Worm (Caenorhabditis elegans): ENCODE results near the gene F36F12.1.
A peak's percentile ranks its signal among the peaks of the same experiment; 100 is the strongest.

F36F12.1 gene

DNA sequence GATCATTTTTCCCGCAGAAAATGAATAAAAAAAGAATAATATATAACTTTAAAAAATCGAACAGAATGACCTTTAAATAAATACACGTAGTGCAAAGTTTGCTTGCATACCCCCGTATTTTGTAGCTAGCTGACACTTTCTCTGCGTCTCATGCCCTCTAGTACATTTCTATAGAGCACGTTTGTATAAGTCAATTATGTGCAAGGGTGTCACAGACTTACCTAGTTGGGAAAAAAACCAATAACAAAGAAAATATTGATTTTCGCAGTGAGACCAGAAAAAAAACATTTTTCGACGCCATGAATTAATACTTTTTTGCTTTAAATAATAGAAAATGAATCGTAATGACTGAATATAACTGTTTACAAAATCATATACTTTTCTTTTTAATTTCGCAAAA lies 6.3 kb upstream of the F36F12.1 start, which contains the start of gene ckb-4 (continued):
- no peak for TF ChIP-seq irx-1 (tag; optimal IDR thresholded peaks at IDR 0.05)
- no peak for TF ChIP-seq egl-13 (tag; optimal IDR thresholded peaks at IDR 0.05)
- no peak for TF ChIP-seq ceh-88 (GFP tag; IDR thresholded peaks at IDR 0.05)
- TF ChIP-seq unc-130 (tag; optimal IDR thresholded peaks at IDR 0.05) = no peak
- no peak for TF ChIP-seq zag-1 (tag; optimal IDR thresholded peaks at IDR 0.05)
- TF ChIP-seq zip-4 (GFP tag; optimal IDR thresholded peaks at IDR 0.05) = no peak
- no peak for TF ChIP-seq C04F5.9 (tag; optimal IDR thresholded peaks at IDR 0.05)
- no peak for TF ChIP-seq ceh-90 (tag; optimal IDR thresholded peaks at IDR 0.05)
- no peak for TF ChIP-seq lir-3 (tag; optimal IDR thresholded peaks at IDR 0.05; ENCODE audit: poor library complexity)
- no peak for TF ChIP-seq tlp-1 (tag; optimal IDR thresholded peaks at IDR 0.05)
- no peak for TF ChIP-seq unc-86 (tag; optimal IDR thresholded peaks at IDR 0.05)
- TF ChIP-seq aly-2 (tag; optimal IDR thresholded peaks at IDR 0.05) = no peak
- TF ChIP-seq nhr-12 (tag; optimal IDR thresholded peaks at IDR 0.05) = no peak
- peak; percentile 15 for TF ChIP-seq nhr-77 (tag; optimal IDR thresholded peaks at IDR 0.05)
- TF ChIP-seq mep-1 (tag; optimal IDR thresholded peaks at IDR 0.05) = no peak
- TF ChIP-seq sup-37 (GFP tag; optimal IDR thresholded peaks at IDR 0.05) = no peak
- TF ChIP-seq F16B12.6 (tag; optimal IDR thresholded peaks at IDR 0.05) = no peak
- TF ChIP-seq Y116A8C.19 (tag; optimal IDR thresholded peaks at IDR 0.05; ENCODE audit: borderline replicate concordance) = no peak
- peak; percentile 16 for TF ChIP-seq blmp-1 (tag; optimal IDR thresholded peaks at IDR 0.05)
- TF ChIP-seq hlh-17 (GFP tag; optimal IDR thresholded peaks at IDR 0.05; ENCODE audit: borderline replicate concordance) = no peak
- no peak for TF ChIP-seq pax-3 (tag; optimal IDR thresholded peaks at IDR 0.05)
- TF ChIP-seq pqm-1 (tag; optimal IDR thresholded peaks at IDR 0.05) = no peak
- peak; percentile 11 for TF ChIP-seq skn-1 (tag; optimal IDR thresholded peaks at IDR 0.05)
- peak; percentile 41 for TF ChIP-seq lin-15B (tag; optimal IDR thresholded peaks at IDR 0.05)
- TF ChIP-seq nhr-90 (tag; optimal IDR thresholded peaks at IDR 0.05; ENCODE audit: poor library complexity) = no peak
- TF ChIP-seq nhr-76 (tag; optimal IDR thresholded peaks at IDR 0.05) = no peak
- TF ChIP-seq nhr-85 (tag) = peak; percentile 47
- TF ChIP-seq C34B4.2 (tag; optimal IDR thresholded peaks at IDR 0.05) = no peak
- TF ChIP-seq pag-3 (tag; optimal IDR thresholded peaks at IDR 0.05; ENCODE audit: borderline replicate concordance, insufficient read depth) = no peak
- peak; percentile 5 for TF ChIP-seq rnt-1 (tag; optimal IDR thresholded peaks at IDR 0.05)
- no peak for TF ChIP-seq fos-1 (tag; optimal IDR thresholded peaks at IDR 0.05)
- no peak for TF ChIP-seq hpl-2 (GFP tag; optimal IDR thresholded peaks at IDR 0.05)
- no peak for TF ChIP-seq isw-1 (GFP tag; IDR thresholded peaks at IDR 0.05)
- TF ChIP-seq lin-14 (GFP tag; optimal IDR thresholded peaks at IDR 0.05) = no peak
- TF ChIP-seq lin-35 (GFP tag; optimal IDR thresholded peaks at IDR 0.05) = peak; percentile 48 to 66
- TF ChIP-seq nhr-84 (tag; optimal IDR thresholded peaks at IDR 0.05) = no peak
- no peak for TF ChIP-seq tbx-2 (tag; optimal IDR thresholded peaks at IDR 0.05)
- TF ChIP-seq snu-23 (GFP tag; optimal IDR thresholded peaks at IDR 0.05) = no peak
- TF ChIP-seq C16A3.4 (tag; optimal IDR thresholded peaks at IDR 0.05) = peak; percentile 30
- TF ChIP-seq nhr-11 (tag; optimal IDR thresholded peaks at IDR 0.05) = no peak
- TF ChIP-seq nhr-19 (GFP tag; conservative IDR thresholded peaks at IDR 0.05) = no peak
- no peak for TF ChIP-seq ztf-11 (tag; optimal IDR thresholded peaks at IDR 0.05)
- no peak for TF ChIP-seq ets-5 (GFP tag; IDR thresholded peaks at IDR 0.05)
- TF ChIP-seq ztf-4 (tag; optimal IDR thresholded peaks at IDR 0.05) = no peak
- TF ChIP-seq lin-13 (GFP tag; optimal IDR thresholded peaks at IDR 0.05) = peak; percentile 13
- no peak for TF ChIP-seq nhr-71 (tag; optimal IDR thresholded peaks at IDR 0.05)
- peak; percentile 26 for TF ChIP-seq xbp-1 (tag; optimal IDR thresholded peaks at IDR 0.05)
